Worm (Caenorhabditis elegans) whole organism, early embryonic: ENCODE data around the gene W04G3.10.

ENCODE experiments used
- B0310.2 ChIP-seq: sonication (generic microtip); optimal IDR thresholded peaks from 2 replicates; lab custom pipeline; 2016; ENCODE audit warnings: mild to moderate bottlenecking, missing genetic modification characterization, missing compliant biosample characterization
- F13C5.2 ChIP-seq: sonication (generic microtip); optimal IDR thresholded peaks from 2 replicates; lab custom pipeline; 2017; ENCODE audit warnings: mild to moderate bottlenecking, missing genetic modification characterization, inconsistent platforms, missing compliant biosample characterization
- aly-1 ChIP-seq: sonication (generic microtip); optimal IDR thresholded peaks from 2 replicates; lab custom pipeline; 2016; ENCODE audit warnings: missing genetic modification characterization, missing compliant biosample characterization
- ama-1 ChIP-seq: fragments of 150-350 bp; optimal IDR thresholded peaks from 2 replicates; lab custom pipeline; 2014
- ceh-13 ChIP-seq: fragments of 200-800 bp; sonication (Bioruptor generic); optimal IDR thresholded peaks from 2 replicates; lab custom pipeline; 2018; ENCODE audit warnings: mild to moderate bottlenecking, missing genetic modification characterization, missing compliant biosample characterization
- ceh-36 ChIP-seq: sonication (generic microtip); optimal IDR thresholded peaks from 2 replicates; lab custom pipeline; 2016; ENCODE audit warnings: missing genetic modification characterization, inconsistent platforms, missing compliant biosample characterization
- ets-7 ChIP-seq: sonication (generic microtip); optimal IDR thresholded peaks from 2 replicates; lab custom pipeline; 2016; ENCODE audit warnings: missing genotype, missing genetic modification characterization, missing compliant biosample characterization
- flt-1 ChIP-seq: fragments of 200-800 bp; sonication (Bioruptor generic); IDR thresholded peaks from 2 replicates; pipeline ENCODE4 v1.3.6; 2022; ENCODE audit warnings: missing genetic modification characterization, missing compliant biosample characterization
- hmbx-1 ChIP-seq: sonication (generic microtip); optimal IDR thresholded peaks from 2 replicates; lab custom pipeline; 2016; ENCODE audit warnings: mild to moderate bottlenecking, missing genetic modification characterization, missing compliant biosample characterization
- hmg-4 ChIP-seq: fragments of 200-800 bp; sonication (Bioruptor generic); optimal IDR thresholded peaks from 2 replicates; lab custom pipeline; 2018; ENCODE audit warnings: mild to moderate bottlenecking, missing genetic modification characterization, missing compliant biosample characterization
- hnd-1 ChIP-seq: sonication (generic microtip); optimal IDR thresholded peaks from 2 replicates; lab custom pipeline; 2016; ENCODE audit warnings: missing genetic modification characterization, missing compliant biosample characterization
- pes-1 ChIP-seq: fragments of 200-800 bp; sonication (Bioruptor generic); IDR thresholded peaks from 2 replicates; pipeline ENCODE4 v1.3.6; 2022; ENCODE audit warnings: missing genetic modification reagents, missing genetic modification characterization, missing compliant biosample characterization
- scrt-1 ChIP-seq: fragments of 200-800 bp; sonication (Bioruptor generic); IDR thresholded peaks from 2 replicates; pipeline ENCODE4 v1.3.6; 2022; ENCODE audit warnings: missing genetic modification characterization, missing compliant biosample characterization
- sea-1 ChIP-seq: fragments of 200-800 bp; sonication (Bioruptor generic); conservative IDR thresholded peaks from 2 replicates; pipeline ENCODE4 v1.3.6; 2022; ENCODE audit warnings: missing genetic modification characterization, missing compliant biosample characterization
- tbx-11 ChIP-seq: fragments of 200-800 bp; sonication (Bioruptor generic); IDR thresholded peaks from 2 replicates; pipeline ENCODE4 v1.3.6; 2022; ENCODE audit warnings: missing genetic modification characterization, missing compliant biosample characterization
- tbx-37 ChIP-seq: fragments of 200-800 bp; sonication (Bioruptor generic); conservative IDR thresholded peaks from 2 replicates; pipeline ENCODE4 v1.3.6; 2022; ENCODE audit warnings: missing genetic modification reagents, missing genetic modification characterization, missing compliant biosample characterization
- tra-4 ChIP-seq: sonication (generic microtip); optimal IDR thresholded peaks from 2 replicates; lab custom pipeline; 2017; ENCODE audit warnings: missing genetic modification characterization, missing compliant biosample characterization

W04G3.10 gene

DNA sequence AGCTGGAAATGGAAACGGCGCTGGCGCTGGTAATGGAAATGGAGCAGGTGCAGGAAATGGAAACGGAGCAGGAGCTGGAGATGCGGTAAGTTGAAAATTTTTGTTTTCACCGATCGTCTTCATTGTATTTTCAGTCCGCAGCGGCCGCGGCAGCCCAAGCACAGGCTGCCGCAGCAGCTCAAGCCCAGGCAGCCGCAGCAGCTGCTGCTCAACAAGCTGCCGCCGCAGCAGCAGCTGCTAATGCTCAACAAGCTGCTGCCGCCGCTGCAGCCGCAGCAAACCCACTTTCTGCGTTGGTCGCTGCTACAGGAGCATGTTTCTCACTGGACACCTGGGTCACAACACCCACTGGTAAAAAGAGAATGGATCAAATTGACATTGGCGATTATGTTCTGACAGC is 36.4 kb upstream of the W04G3.10 start:
- no peak for TF ChIP-seq hmg-4 (GFP tag; lab: Kevin White, UChicago)
- TF ChIP-seq F13C5.2 (tag; lab: Kevin White, UChicago): no peak
- TF ChIP-seq ceh-36 (tag; lab: Kevin White, UChicago): no peak
- no peak for TF ChIP-seq hmbx-1 (tag; lab: Kevin White, UChicago)
- TF ChIP-seq hnd-1 (tag; lab: Kevin White, UChicago): no peak
- no peak for TF ChIP-seq aly-1 (tag; lab: Kevin White, UChicago)
- TF ChIP-seq B0310.2: no peak
- TF ChIP-seq flt-1 (GFP tag; lab: Robert Waterston, UW): no peak
- no peak for TF ChIP-seq scrt-1 (GFP tag; lab: Robert Waterston, UW)
- TF ChIP-seq ets-7: no peak
- TF ChIP-seq tbx-11 (GFP tag; lab: Robert Waterston, UW): no peak
- no peak for TF ChIP-seq ama-1 (lab: Kevin White, UChicago)
- no peak for TF ChIP-seq pes-1
- no peak for TF ChIP-seq sea-1 (GFP tag; lab: Robert Waterston, UW)
- TF ChIP-seq tbx-37 (GFP tag; lab: Robert Waterston, UW): no peak
- TF ChIP-seq tra-4: no peak
- TF ChIP-seq ceh-13 (GFP tag; lab: Kevin White, UChicago): no peak

DNA sequence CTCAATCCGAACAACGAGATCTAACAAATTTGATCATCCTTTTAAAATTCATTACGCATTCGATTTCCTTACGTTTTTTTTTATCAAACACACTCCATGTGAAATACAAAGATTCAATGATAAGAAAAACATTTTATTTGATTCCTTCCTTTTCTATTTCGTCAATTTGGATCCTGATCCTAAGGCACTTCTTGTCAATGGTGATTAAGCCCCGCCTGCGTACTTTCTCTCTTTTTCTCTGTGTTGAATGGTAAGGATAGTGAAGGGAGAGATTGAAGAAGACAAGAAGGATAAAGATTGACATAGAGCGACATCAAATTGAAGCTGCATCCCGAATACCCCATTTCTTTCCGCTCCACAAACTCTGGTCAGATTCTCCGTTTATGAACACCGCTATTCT is 31.1 kb upstream of the W04G3.10 start, which contains the start of gene grd-1:
Gene grd-1 (plus strand): TSS at position 241 of the 400 bp plus-strand sequence.
- TF ChIP-seq sea-1 (GFP tag; lab: Robert Waterston, UW): no peak
- no peak for TF ChIP-seq hmg-4 (GFP tag; lab: Kevin White, UChicago)
- TF ChIP-seq tbx-11 (GFP tag; lab: Robert Waterston, UW): no peak
- no peak for TF ChIP-seq pes-1
- TF ChIP-seq ceh-36 (tag; lab: Kevin White, UChicago): no peak
- no peak for TF ChIP-seq ets-7
- no peak for TF ChIP-seq hnd-1 (tag; lab: Kevin White, UChicago)
- no peak for TF ChIP-seq hmbx-1 (tag; lab: Kevin White, UChicago)
- TF ChIP-seq F13C5.2 (tag; lab: Kevin White, UChicago): no peak
- TF ChIP-seq tra-4: no peak
- no peak for TF ChIP-seq B0310.2
- no peak for TF ChIP-seq flt-1 (GFP tag; lab: Robert Waterston, UW)
- no peak for TF ChIP-seq ama-1 (lab: Kevin White, UChicago)

DNA sequence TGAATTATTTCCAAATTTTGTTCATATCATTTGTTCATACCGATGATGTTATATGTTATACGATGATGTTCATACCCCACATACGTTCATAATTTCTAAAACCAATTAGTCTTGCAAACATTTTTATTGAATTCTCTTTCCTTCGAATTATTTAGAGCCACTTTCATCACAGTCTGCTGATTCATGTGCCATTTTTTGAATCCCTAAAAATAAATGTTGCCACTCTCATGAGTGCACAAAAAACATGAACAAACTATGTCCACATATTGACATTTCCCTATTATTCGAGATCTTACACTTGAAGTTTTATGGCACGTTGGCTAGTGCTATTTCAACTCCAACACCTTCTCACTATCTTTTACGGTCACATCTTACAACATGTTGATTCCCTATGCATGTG is 29.0 kb upstream of the W04G3.10 start, which contains the start of gene clc-17:
Gene clc-17 (plus strand): TSS at position 301 of the 400 bp plus-strand sequence.
- TF ChIP-seq pes-1 (no peak), B0310.2 (no peak), hmbx-1 (tag; lab: Kevin White, UChicago) (no peak), hnd-1 (tag; lab: Kevin White, UChicago) (no peak), flt-1 (GFP tag; lab: Robert Waterston, UW) (no peak), aly-1 (tag; lab: Kevin White, UChicago) (no peak)

DNA sequence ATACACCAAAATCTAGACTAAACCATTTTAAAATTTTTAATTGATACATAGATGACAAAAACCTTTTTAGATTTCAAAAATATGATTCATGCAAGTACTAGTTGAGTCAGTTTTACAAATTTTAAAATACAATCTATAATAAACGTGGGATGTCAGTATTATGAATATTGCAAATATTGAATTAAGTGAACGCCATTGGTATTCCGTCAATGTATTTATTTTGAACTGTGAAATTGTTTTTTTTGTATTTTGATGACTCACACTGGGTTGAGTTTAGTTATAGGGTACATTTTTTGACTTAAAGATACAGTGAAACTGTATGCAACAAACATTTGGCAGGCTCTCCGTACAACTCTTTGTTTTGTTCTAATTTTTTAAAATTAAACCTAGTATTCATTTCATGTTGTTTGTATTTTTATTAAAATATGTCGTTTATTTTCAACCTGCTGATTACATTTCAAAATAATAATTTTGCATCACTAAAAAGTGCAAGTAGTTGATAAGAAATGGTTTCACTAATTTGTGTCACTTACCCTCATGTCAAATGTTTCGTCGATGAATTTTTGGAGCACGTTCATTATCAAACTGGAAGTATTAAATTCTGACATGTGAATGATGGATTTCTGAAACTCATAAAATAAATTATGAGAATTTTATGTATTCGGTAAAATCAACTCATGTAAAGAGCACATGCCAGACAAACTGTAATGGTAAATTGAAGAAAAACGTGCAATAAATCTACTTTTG is 27.0 kb upstream of the W04G3.10 start, which contains the start of gene W02H3.1:
Gene W02H3.1 (minus strand): TSS at position 578 of the 747 bp plus-strand sequence.
- TF ChIP-seq tra-4: no peak
- no peak for TF ChIP-seq flt-1 (GFP tag; lab: Robert Waterston, UW)
- TF ChIP-seq pes-1: no peak

DNA sequence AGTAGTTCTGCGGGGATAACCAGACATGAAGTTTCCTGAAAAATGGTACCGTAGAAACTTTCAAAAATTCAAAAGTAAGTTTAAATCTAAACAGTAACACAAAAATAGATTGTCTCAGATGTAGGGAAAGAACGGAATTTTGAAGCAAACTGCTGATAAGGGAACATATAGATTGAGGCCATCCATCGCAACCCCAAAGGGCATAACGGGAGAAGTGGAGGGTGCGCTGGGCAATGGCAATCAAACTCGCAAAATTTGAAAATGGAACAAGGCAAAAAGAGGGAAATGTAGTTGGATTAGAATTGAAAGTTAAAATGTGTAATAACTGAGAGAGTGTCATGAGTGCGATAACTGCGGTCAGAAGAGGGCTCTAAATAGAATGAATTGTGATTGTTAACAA is 25.1 kb upstream of the W04G3.10 start:
- no peak for TF ChIP-seq hmg-4 (GFP tag; lab: Kevin White, UChicago)

DNA sequence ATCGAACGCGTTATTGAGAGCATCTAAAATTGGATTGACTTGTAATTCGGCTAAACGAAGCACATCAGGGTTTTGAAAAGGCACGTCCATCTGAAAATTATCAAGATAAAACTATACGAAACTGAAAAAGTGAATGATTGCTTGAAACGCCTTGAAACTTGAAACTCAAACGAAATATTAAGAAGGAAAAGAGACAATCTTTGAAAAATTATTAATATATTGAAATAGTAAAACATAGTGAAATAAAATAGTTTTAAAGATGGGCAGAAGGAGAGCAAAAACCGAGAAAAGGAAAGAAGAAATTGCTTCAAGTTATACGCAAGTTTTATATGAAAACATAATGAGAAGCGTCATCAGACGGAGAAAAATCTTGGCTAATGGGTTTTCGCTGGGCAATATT is 20.0 kb upstream of the W04G3.10 start, which contains the start of gene W02H3.3:
Gene W02H3.3 (minus strand): TSS at position 101 of the 400 bp plus-strand sequence.
- TF ChIP-seq sea-1 (GFP tag; lab: Robert Waterston, UW) (no peak), tbx-37 (GFP tag; lab: Robert Waterston, UW) (no peak), ceh-36 (tag; lab: Kevin White, UChicago) (no peak)

DNA sequence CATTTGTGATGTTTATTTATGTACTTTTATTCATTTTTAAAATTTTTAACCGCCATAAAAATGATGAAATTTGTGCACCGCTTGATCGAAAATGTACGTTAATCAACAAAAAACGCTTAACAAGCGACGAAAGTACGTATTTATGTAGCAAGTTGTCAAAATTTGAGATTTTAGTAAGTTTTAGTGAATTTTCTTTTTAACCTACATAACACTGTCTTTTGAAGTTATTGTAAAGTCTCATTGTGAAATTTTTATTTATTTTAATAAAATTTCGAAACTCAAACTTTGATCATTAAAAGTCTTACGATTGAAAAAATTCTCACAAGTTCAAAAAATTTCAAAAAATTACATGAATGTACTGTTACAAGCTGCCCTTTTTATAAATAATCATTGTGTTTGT is 19.3 kb upstream of the W04G3.10 start:
- TF ChIP-seq tbx-11 (GFP tag; lab: Robert Waterston, UW) (no peak), ceh-36 (tag; lab: Kevin White, UChicago) (no peak), ceh-13 (GFP tag; lab: Kevin White, UChicago) (no peak), F13C5.2 (tag; lab: Kevin White, UChicago) (no peak), ama-1 (lab: Kevin White, UChicago) (no peak), hmbx-1 (tag; lab: Kevin White, UChicago) (no peak), pes-1 (no peak), B0310.2 (no peak), scrt-1 (GFP tag; lab: Robert Waterston, UW) (no peak), hmg-4 (GFP tag; lab: Kevin White, UChicago) (no peak), tbx-37 (GFP tag; lab: Robert Waterston, UW) (no peak)

DNA sequence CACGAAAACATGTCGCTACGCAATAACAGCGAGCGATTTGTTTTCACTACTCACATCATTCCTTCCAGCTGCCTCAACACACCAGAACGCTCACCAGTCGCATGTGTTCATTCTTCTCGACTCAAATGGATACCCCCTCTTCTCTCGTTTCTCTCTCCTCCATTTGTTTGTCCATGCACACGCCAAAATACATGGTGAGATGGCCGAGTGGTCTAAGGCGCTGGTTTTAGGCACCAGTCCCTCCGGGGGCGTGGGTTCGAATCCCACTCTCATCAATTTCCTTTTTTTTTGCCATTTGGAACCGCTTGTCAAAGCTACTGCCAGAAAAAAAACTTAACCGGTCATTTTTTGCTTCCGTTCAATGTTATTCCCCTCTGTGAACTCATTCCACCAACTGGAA is 17.4 kb upstream of the W04G3.10 start:
- TF ChIP-seq sea-1 (GFP tag; lab: Robert Waterston, UW) (no peak; the same call in 1 of the 2 replicates), tbx-11 (GFP tag; lab: Robert Waterston, UW) (peak; percentile 85), ceh-36 (tag; lab: Kevin White, UChicago) (peak; percentile 77), aly-1 (tag; lab: Kevin White, UChicago) (peak; percentile 93), ets-7 (peak; percentile 59), B0310.2 (peak; percentile 65), tra-4 (peak; percentile 54), flt-1 (GFP tag; lab: Robert Waterston, UW) (peak; percentile 88), hnd-1 (tag; lab: Kevin White, UChicago) (peak; percentile 67), hmbx-1 (tag; lab: Kevin White, UChicago) (peak; percentile 51), pes-1 (peak; percentile 92), ama-1 (lab: Kevin White, UChicago) (no peak), tbx-37 (GFP tag; lab: Robert Waterston, UW) (peak; percentile 87), scrt-1 (GFP tag; lab: Robert Waterston, UW) (no peak; the same call in 1 of the 2 replicates), hmg-4 (GFP tag; lab: Kevin White, UChicago) (no peak), F13C5.2 (tag; lab: Kevin White, UChicago) (peak; percentile 89), ceh-13 (GFP tag; lab: Kevin White, UChicago) (peak; percentile 74)
